Worm (Caenorhabditis elegans): ENCODE measurements around the gene nlp-69.

DNA sequence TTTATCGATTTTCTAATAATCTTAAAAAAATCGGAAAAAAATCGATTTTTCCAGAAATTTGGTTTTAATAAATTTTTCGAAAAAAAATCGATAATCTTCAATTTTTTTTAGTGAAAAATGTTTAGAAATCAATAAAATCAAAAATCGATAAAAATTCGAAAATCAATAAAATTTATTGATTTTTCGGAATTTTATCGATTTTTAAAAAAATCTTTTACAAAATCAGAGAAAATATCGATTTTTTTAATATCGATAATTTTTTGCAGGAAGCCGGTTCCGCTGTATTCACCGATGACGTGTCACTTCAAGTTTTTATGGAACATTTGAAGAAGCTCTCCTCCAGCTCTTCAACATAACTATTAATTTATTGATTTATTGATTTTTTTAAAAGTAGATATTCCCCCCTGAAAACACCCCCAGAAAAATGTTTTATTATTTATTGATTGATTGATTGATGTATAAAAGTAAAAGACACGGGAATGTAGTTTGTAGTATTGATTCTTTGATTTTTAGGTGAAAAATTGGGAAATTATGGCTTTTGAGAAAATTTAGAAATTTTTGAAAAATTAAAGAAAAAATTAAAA, 10.5 kb upstream of the nlp-69 start:
- TF ChIP-seq ama-1 (optimal IDR thresholded peaks at IDR 0.05) (no peak), ets-7 (tag; optimal IDR thresholded peaks at IDR 0.05) (no peak), tbx-37 (GFP tag; conservative IDR thresholded peaks at IDR 0.05) (no peak), tra-4 (tag; optimal IDR thresholded peaks at IDR 0.05) (no peak), aly-1 (tag; optimal IDR thresholded peaks at IDR 0.05) (no peak), scrt-1 (GFP tag; IDR thresholded peaks at IDR 0.05) (no peak), flt-1 (GFP tag; IDR thresholded peaks at IDR 0.05) (no peak), pes-1 (GFP tag; IDR thresholded peaks at IDR 0.05) (no peak), B0310.2 (tag; optimal IDR thresholded peaks at IDR 0.05) (no peak), ceh-13 (GFP tag; optimal IDR thresholded peaks at IDR 0.05) (no peak), hnd-1 (tag; optimal IDR thresholded peaks at IDR 0.05) (no peak), ceh-36 (tag; optimal IDR thresholded peaks at IDR 0.05) (no peak)

Data from whole organism, early embryonic.